Fruit fly (Drosophila melanogaster) Kc167 (cell line): Measurements from ENCODE around the gene CG9837.

Source experiments
- Myc ChIP-seq: fragments of >200 bp; optimal IDR thresholded peaks from 2 replicates; lab custom pipeline; 2017; ENCODE audit warnings: missing external identifiers
- Sin3A ChIP-seq: fragments of >200 bp; optimal IDR thresholded peaks from 2 replicates; lab custom pipeline; 2018; ENCODE audit warnings: missing external identifiers
- h ChIP-seq: fragments of >200 bp; optimal IDR thresholded peaks from 3 replicates; lab custom pipeline; 2018; ENCODE audit warnings: missing external identifiers
- insv ChIP-seq: fragments of >200 bp; optimal IDR thresholded peaks from 3 replicates; lab custom pipeline; 2018; ENCODE audit warnings: missing external identifiers
- psq ChIP-seq: fragments of >200 bp; optimal IDR thresholded peaks from 2 replicates; lab custom pipeline; 2017; ENCODE audit warnings: missing external identifiers
- ttk ChIP-seq: sonication (Bioruptor generic); optimal IDR thresholded peaks from 2 replicates; lab custom pipeline; 2017; ENCODE audit warnings: missing external identifiers

The CG9837 gene

DNA sequence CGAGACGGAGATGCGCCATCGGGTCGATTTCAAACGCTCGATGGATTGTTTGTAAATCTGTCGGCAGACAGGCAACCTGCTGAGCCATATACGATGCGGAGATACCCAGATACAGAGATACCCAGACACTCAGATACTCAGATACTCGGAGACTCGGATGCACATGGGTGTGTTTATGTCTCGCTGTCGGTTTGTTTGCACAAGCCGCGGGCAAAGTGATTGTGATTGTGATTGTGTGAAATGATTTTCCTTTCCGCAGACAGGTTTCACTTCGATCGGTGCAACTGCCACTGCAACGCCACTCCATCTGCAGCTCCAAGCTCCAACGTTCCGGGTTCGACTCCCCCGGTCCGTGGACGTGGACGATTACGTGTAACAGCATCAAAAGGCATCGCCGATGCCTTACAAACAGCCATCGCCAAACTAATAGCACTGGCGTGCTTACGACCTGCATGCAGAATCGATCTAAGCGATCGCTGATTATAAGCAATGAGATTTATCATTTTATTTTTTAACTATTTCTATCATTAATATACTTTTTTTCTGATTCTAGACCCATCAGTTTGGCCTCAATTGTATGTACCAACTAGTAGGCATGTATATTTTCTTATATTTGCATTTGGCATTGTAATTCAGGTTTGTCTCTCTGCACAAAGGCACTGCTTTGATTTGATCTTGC, 24.5 kb downstream of the CG9837 start:
- TF ChIP-seq Myc (no peak), ttk (lab: Kevin White, UChicago) (no peak), psq (no peak), insv (lab: Kevin White, UChicago) (no peak), Sin3A (lab: Kevin White, UChicago) (no peak), h (lab: Kevin White, UChicago) (no peak)

DNA sequence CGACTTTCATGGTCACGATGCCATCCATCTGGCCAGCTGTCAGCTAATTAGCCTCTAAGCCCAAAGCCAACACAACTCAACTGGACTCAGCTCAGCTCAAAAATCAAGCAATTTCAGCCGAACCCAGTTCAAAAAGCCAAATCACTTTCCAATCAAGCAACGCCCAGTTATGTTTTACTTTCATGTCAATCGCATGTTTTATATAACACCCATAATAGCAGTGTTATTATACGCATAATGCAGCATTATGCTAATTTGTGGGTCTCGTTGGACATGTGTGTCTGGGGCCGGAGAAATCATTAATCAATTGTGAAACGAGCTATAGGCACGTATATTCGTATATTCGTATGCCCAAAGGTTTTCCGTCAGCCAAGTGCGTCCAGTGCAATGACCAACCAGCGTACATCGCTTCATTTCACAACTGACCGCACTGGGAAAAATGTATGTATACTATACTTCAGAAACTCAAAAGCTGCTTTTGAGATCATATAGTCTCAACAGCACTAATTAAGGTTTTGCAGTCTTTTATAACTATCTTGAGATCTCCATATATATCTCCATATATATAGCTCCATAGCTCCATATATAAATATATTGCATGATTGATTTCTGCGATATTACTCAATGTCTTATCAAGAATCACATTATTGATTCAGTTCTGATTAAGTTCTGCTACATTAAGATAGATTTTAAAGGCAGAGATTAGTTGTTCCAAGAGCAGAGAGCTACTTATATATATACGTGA, 25.7 kb downstream of the CG9837 start:
- TF ChIP-seq insv (lab: Kevin White, UChicago): no peak
- no peak for TF ChIP-seq Myc
- no peak for TF ChIP-seq psq
- TF ChIP-seq Sin3A (lab: Kevin White, UChicago): no peak
- TF ChIP-seq ttk (lab: Kevin White, UChicago): no peak
- TF ChIP-seq h (lab: Kevin White, UChicago): no peak

DNA sequence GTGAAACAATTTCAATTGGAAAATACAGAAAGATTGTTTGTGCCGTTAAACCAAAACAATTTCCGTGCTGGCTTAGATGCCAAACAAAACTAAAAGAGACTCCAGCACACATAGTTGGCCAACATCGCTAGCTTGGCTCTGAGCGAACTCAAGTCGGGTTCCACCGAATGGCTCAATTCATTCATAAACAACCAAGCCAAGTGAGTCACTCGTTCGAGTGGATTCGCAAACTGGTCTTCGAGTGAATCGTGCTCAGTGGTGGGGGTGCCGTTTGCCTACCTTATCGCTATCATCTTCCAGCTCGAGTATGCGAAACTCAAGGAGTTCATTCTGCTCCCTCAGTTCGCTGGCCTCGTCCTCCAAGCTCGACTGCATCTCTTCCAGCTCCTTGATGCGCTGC, 27.9 kb downstream of the CG9837 start:
- TF ChIP-seq insv (lab: Kevin White, UChicago): no peak
- TF ChIP-seq Myc: no peak
- no peak for TF ChIP-seq Sin3A (lab: Kevin White, UChicago)
- no peak for TF ChIP-seq h (lab: Kevin White, UChicago)
- TF ChIP-seq psq: no peak
- no peak for TF ChIP-seq ttk (lab: Kevin White, UChicago)

DNA sequence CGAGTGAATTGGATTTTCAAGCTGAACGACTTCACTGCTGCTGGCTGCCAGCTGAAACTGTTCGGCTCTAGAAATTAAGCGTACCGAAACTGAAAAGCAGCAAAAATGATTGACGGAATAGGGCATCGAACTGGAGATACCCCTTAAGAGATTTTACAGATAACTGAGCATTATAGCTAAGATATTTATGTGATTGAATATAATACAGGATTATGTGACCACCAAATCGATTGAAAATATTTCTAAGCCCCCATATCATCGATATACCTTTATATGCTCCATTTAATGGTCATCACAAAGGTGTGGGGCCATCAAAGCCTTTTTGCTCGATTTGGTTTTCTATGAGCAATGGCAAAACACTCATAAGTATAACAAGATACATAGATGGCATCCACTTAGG, 28.6 kb downstream of the CG9837 start:
- TF ChIP-seq Sin3A (lab: Kevin White, UChicago) (no peak), ttk (lab: Kevin White, UChicago) (no peak), psq (no peak), Myc (no peak), h (lab: Kevin White, UChicago) (no peak), insv (lab: Kevin White, UChicago) (no peak)

DNA sequence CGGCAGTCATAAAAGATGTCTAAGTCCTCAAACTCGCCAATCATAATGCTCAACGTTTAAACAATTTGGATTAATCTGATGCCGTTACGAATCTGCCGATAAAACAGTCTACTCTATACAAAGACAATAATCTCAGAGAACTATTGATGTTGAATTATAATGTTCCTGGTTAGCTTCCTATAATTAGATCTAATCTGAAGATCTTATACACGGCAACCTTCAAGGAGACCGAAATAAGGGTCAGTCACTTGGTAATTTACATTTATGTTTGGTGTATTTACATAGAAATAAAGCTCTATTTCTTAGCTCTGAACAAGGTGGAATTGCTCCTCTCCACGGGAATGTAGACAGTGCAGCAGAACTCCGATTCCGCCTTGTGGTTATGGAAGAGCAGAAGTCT, 32.7 kb downstream of the CG9837 start, which contains the start of gene CG33189:
TSS of gene CG33189 (minus strand) at position 101 of the 400 bp plus-strand sequence.
- no peak for TF ChIP-seq ttk (lab: Kevin White, UChicago)
- no peak for TF ChIP-seq Myc
- no peak for TF ChIP-seq h (lab: Kevin White, UChicago)
- no peak for TF ChIP-seq insv (lab: Kevin White, UChicago)
- no peak for TF ChIP-seq psq
- TF ChIP-seq Sin3A (lab: Kevin White, UChicago): no peak

DNA sequence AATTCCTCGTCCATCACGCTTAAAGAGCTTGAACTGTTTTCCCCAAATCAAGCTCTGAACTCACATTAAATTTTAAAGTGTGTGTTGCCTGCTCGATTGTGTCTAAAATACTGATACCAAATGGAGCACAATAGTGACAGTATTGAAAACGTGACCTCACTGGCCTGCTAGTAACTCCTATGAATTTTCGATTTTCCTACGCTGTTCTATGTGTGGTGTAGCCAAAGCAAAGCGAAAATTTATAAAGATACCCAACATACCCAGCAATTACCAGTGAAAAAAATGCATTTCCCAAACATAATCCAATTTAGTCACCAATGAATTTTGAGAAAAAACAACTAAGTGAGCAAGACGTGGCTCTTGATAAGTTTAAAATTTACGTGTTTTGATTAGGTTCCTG, 33.6 kb downstream of the CG9837 start, which contains the start of gene CG33191:
TSS of gene CG33191 (minus strand) at position 101 of the 400 bp plus-strand sequence.
- TF ChIP-seq Sin3A (lab: Kevin White, UChicago) (no peak), ttk (lab: Kevin White, UChicago) (no peak), h (lab: Kevin White, UChicago) (no peak), psq (no peak), insv (lab: Kevin White, UChicago) (no peak), Myc (no peak)

DNA sequence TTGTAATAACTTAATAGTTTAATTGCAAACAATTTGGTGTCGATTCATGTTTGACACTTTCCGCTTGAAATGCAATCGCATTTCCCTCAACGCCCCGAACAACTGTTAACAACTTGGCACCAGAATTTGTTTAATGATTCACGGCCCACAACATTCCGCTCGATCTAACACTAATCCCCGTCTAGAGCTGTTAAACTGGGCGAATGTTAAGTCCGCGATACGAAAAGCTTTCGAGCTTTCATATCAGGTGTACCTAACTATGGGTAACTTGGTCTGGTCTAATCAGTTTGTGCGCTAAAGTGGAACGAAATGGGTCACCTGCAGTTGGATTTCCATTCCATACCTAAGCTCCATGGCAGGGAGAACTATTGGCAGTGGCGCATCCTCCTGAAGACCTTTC, 40.2 kb downstream of the CG9837 start, which contains the start of gene CG34301:
TSS of gene CG34301 (plus strand) at position 301 of the 400 bp plus-strand sequence.
- TF ChIP-seq Myc (no peak), h (lab: Kevin White, UChicago) (no peak), ttk (lab: Kevin White, UChicago) (no peak), psq (no peak), Sin3A (lab: Kevin White, UChicago) (no peak), insv (lab: Kevin White, UChicago) (no peak)

DNA sequence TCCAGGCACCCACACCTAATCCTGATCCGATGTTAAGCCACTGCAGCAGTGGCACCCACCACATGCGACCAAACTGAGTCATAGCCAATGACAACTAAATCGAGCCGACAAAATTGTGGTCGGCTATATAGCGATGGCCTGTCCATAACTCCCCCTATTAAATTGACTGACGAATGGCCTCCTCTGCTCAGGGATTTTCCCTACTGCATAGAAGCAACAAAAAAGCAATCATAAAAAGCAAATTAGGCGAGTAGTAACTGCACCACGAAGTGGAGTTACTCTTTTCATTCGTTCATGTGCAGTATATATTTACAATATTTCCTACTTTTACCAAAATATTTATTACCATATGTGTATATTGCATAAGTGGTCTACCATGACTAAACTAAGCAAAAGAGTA, 40.8 kb downstream of the CG9837 start, which contains the start of gene CG13318:
TSS of gene CG13318 (minus strand) at position 101 of the 400 bp plus-strand sequence.
- TF ChIP-seq psq (no peak), insv (lab: Kevin White, UChicago) (no peak), ttk (lab: Kevin White, UChicago) (no peak), Myc (no peak), Sin3A (lab: Kevin White, UChicago) (no peak), h (lab: Kevin White, UChicago) (no peak)

DNA sequence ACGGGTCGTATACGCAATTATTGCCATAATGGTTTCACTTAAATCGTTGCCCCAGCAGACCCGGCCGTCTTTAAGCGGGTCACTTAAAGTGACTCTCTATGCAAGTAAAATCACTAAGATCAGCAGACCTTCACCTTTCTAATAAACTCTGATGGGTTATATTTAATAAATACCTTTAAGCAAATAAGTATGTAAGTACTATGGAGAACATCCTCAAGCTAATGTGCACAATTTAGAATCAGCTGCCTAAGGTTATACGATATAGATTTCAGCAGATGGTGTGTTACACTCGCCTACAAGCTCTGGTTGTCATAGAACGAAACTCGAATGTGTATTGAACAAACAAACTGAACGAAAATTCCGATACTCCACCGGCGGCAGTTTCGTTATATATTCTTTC, 44.3 kb downstream of the CG9837 start, which contains the start of gene CG8236:
TSS of gene CG8236 (plus strand) at position 301 of the 400 bp plus-strand sequence.
- TF ChIP-seq insv (lab: Kevin White, UChicago): no peak
- no peak for TF ChIP-seq Sin3A (lab: Kevin White, UChicago)
- no peak for TF ChIP-seq Myc
- no peak for TF ChIP-seq ttk (lab: Kevin White, UChicago)
- no peak for TF ChIP-seq h (lab: Kevin White, UChicago)
- TF ChIP-seq psq: no peak

DNA sequence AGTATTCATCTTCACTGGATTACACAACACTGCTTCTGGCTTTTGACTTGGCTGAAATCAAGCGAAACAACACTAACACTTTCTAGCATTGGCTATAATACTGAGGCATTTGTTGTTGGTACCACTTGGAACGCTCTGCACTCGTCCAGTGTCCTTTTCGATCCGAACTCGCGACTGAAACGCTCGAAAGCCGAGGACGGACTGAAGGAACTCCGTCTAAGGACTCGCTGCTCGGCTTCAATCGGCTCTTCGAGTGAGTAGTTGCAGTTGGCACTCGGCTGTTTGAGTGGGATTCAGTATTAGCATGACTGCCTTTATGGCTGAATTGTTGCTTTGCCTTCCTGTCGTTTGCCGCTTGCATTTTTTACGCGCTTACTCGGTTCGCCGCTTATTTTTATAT, 45.4 kb downstream of the CG9837 start, which contains the start of the genes CG34135 and CG11768:
TSS of gene CG34135 (minus strand) at position 194 of the 400 bp plus-strand sequence.
TSS of gene CG11768 (minus strand) at position 203 of the 400 bp plus-strand sequence.
- no peak for TF ChIP-seq Sin3A (lab: Kevin White, UChicago)
- TF ChIP-seq psq: no peak
- no peak for TF ChIP-seq Myc
- TF ChIP-seq insv (lab: Kevin White, UChicago): no peak
- no peak for TF ChIP-seq h (lab: Kevin White, UChicago)
- no peak for TF ChIP-seq ttk (lab: Kevin White, UChicago)
